Fruit fly (Drosophila melanogaster): ENCODE results near the gene CG14075.

The CG14075 gene

dm6 chr3L:18968193-18968969 is 16.4 kb upstream of the CG14075 start:
- TF ChIP-seq cic (GFP tag; optimal IDR thresholded peaks at IDR 0.05): no peak
- TF ChIP-seq CG33017 (tag; optimal IDR thresholded peaks at IDR 0.05): no peak
- TF ChIP-seq CG12768 (GFP tag; optimal IDR thresholded peaks at IDR 0.05): no peak
- no peak for TF ChIP-seq Crg-1 (GFP tag; optimal IDR thresholded peaks at IDR 0.05)
- no peak for TF ChIP-seq CG14711 (tag; optimal IDR thresholded peaks at IDR 0.05)
- TF ChIP-seq CG7101 (tag; optimal IDR thresholded peaks at IDR 0.05): no peak
- no peak for TF ChIP-seq CG1620 (GFP tag; optimal IDR thresholded peaks at IDR 0.05)
- no peak for TF ChIP-seq kay (GFP tag; ENCODE audit: borderline replicate concordance)
- TF ChIP-seq tj (GFP tag; optimal IDR thresholded peaks at IDR 0.05): no peak
- no peak for TF ChIP-seq cnc (optimal IDR thresholded peaks at IDR 0.05)
- no peak for TF ChIP-seq ovo (GFP tag; optimal IDR thresholded peaks at IDR 0.05)
- TF ChIP-seq toe (GFP tag; optimal IDR thresholded peaks at IDR 0.05): no peak
- no peak for TF ChIP-seq Clk (GFP tag; optimal IDR thresholded peaks at IDR 0.05)
- TF ChIP-seq Mnt (GFP tag; optimal IDR thresholded peaks at IDR 0.05): no peak
- TF ChIP-seq CG11617 (GFP tag; optimal IDR thresholded peaks at IDR 0.05): no peak
- TF ChIP-seq Hr96 (GFP tag; optimal IDR thresholded peaks at IDR 0.05): no peak
- TF ChIP-seq bab1 (GFP tag; optimal IDR thresholded peaks at IDR 0.05): no peak
- TF ChIP-seq CG7045 (GFP tag; optimal IDR thresholded peaks at IDR 0.05): no peak
- TF ChIP-seq CG5204 (GFP tag; optimal IDR thresholded peaks at IDR 0.05): no peak
- TF ChIP-seq pad (GFP tag; optimal IDR thresholded peaks at IDR 0.05): no peak

DNA sequence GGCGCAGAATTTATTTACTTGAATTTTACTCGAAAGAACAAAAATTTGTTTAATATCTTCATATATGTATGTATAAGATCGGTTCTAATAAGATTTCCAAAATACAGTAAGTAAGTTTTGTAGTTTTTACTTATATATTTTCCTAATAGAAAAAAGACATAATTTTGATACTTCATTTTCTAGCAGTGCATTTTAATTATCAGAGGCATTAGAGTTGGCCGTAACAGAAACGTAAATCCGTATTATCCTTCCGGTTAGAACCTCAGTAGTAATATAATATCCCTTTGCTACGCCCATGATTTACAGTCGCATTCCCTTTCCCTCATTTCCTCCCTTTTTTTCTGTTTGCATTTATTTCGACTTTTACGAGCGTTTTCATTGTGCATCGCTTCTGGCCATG is 8.0 kb upstream of the CG14075 start:
- no peak for TF ChIP-seq Crg-1 (GFP tag; optimal IDR thresholded peaks at IDR 0.05)
- TF ChIP-seq toe (GFP tag; optimal IDR thresholded peaks at IDR 0.05): no peak
- TF ChIP-seq CG7101 (tag; optimal IDR thresholded peaks at IDR 0.05): no peak
- no peak for TF ChIP-seq Clk (GFP tag; optimal IDR thresholded peaks at IDR 0.05)
- no peak for TF ChIP-seq CG5204 (GFP tag; optimal IDR thresholded peaks at IDR 0.05)
- no peak for TF ChIP-seq CG11617 (GFP tag; optimal IDR thresholded peaks at IDR 0.05)
- TF ChIP-seq cic (GFP tag; optimal IDR thresholded peaks at IDR 0.05): no peak
- TF ChIP-seq CG33017 (tag; optimal IDR thresholded peaks at IDR 0.05): no peak
- TF ChIP-seq Mnt (GFP tag; optimal IDR thresholded peaks at IDR 0.05): no peak
- no peak for TF ChIP-seq ovo (GFP tag; optimal IDR thresholded peaks at IDR 0.05)
- no peak for TF ChIP-seq CG1620 (GFP tag; optimal IDR thresholded peaks at IDR 0.05)
- no peak for TF ChIP-seq CG12768 (GFP tag; optimal IDR thresholded peaks at IDR 0.05)
- no peak for TF ChIP-seq pad (GFP tag; optimal IDR thresholded peaks at IDR 0.05)
- no peak for TF ChIP-seq bab1 (GFP tag; optimal IDR thresholded peaks at IDR 0.05)

DNA sequence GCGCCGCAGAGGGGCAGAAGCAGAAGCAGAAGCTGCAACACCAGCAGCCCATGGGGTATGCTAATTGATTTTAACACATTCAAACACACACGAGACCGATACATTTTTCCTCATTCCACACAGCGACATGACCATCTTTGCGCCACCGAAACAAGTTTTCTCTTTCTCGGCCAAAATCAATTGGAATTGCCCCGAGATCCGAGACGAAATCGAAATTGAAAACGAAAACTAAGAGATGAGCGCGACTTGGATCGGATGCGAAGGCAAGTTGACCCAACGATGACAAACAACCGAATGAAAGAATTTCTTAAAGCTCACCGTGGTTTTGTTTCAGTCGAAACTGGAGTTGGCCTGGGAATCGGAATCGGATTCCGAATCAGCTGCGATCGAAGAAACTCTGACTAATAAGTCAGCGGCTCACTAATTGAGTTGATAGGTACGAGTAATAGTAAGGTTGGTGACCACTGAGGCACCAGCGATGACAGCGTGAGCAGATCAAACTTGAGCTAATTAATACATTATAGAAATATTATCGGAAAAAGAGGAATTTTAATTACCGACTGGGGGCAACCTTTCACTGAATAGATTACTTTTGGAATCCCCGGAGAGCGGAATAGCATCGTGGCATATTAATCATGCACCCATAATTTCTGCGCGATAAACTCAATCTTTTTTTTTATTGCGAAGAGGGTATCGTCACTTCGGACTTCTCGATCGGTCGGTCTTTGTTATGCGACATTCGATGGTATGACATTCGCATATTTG is 3.5 kb downstream of the CG14075 start, which contains the start of gene CG11619:
Gene CG11619 (minus strand): TSS at position 269 of the 765 bp plus-strand sequence.
- TF ChIP-seq cic (GFP tag; optimal IDR thresholded peaks at IDR 0.05) (no peak), Clk (GFP tag; optimal IDR thresholded peaks at IDR 0.05) (no peak), Hr96 (GFP tag; optimal IDR thresholded peaks at IDR 0.05) (no peak), bab1 (GFP tag; optimal IDR thresholded peaks at IDR 0.05) (no peak)

- TF ChIP-seq pad (GFP tag; optimal IDR thresholded peaks at IDR 0.05) (no peak), tj (GFP tag; optimal IDR thresholded peaks at IDR 0.05) (no peak), CG1620 (GFP tag; optimal IDR thresholded peaks at IDR 0.05) (no peak), toe (GFP tag; optimal IDR thresholded peaks at IDR 0.05) (no peak), CG33017 (tag; optimal IDR thresholded peaks at IDR 0.05) (no peak), cnc (optimal IDR thresholded peaks at IDR 0.05) (no peak), Hr96 (GFP tag; optimal IDR thresholded peaks at IDR 0.05) (no peak), CG7101 (tag; optimal IDR thresholded peaks at IDR 0.05) (no peak), CG11617 (GFP tag; optimal IDR thresholded peaks at IDR 0.05) (no peak), Crg-1 (GFP tag; optimal IDR thresholded peaks at IDR 0.05) (no peak), CG14711 (tag; optimal IDR thresholded peaks at IDR 0.05) (no peak), Clk (GFP tag; optimal IDR thresholded peaks at IDR 0.05) (no peak), CG7045 (GFP tag; optimal IDR thresholded peaks at IDR 0.05) (no peak)
Measured at dm6 chr3L:18989611-18990010, 4.8 kb downstream of the CG14075 start, which contains the start of gene CG34256. Gene CG34256, minus strand, starts transcription at chr3L:18989815.

dm6 chr3L:18992820-18993219 is 8.1 kb downstream of the CG14075 start:
- TF ChIP-seq tj (GFP tag; optimal IDR thresholded peaks at IDR 0.05): peak; percentile 76
- TF ChIP-seq Mnt (GFP tag; optimal IDR thresholded peaks at IDR 0.05): no peak
- peak; percentile 42 for TF ChIP-seq cic (GFP tag; optimal IDR thresholded peaks at IDR 0.05)

DNA sequence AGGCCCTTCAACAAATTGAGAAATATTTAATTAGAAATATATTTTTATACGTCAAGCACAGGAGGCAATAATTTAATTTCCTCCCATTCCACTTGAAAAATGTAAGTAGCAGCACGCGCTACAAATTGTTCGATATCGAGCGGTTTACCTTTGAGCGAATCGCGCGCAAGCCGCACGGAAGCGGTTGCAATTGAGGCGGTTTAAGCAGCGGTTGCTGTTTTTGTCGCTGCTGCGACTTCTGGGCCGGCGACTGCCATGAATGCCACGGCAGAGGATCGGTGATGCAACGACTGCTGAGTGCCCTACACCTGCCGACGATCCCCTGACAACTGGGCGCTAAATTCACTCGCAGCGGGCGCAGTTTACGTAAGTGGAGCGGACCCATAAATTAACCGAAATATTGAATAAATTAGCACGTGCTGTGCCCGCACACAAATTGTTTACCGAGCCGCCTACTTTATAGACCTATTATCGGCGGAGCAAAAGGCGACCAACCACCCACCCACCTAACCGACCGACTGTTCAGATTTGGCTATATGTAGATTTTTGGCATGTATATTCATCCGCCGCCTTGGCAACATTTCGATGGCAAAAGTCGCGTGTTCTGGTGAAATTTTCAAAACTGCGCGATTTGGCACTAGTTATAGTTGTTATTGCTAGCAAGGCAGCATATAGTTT is 9.0 kb downstream of the CG14075 start:
- no peak for TF ChIP-seq CG12768 (GFP tag; optimal IDR thresholded peaks at IDR 0.05)

All from whole organism, adult.